Worm (Caenorhabditis elegans) whole organism, mixed stage, embryonic: ENCODE data around the gene dos-3.

Experiments used
- drap-1 ChIP-seq: fragments of 200-800 bp; sonication (Bioruptor generic); optimal IDR thresholded peaks from 3 replicates; lab custom pipeline; 2018; ENCODE audit warnings: mild to moderate bottlenecking, missing genetic modification characterization, missing compliant biosample characterization
- elt-3 ChIP-seq: fragments of 150-350 bp; optimal IDR thresholded peaks from 2 replicates; lab custom pipeline; 2014; ENCODE audit warnings: missing biosample characterization, missing genetic modification characterization
- mls-2 ChIP-seq: sonication (generic microtip); optimal IDR thresholded peaks from 2 replicates; lab custom pipeline; 2016; ENCODE audit warnings: mild to moderate bottlenecking, missing genetic modification characterization, moderate library complexity, missing compliant biosample characterization
- nhr-12 ChIP-seq: fragments of 150-350 bp; optimal IDR thresholded peaks from 2 replicates; lab custom pipeline; 2014; ENCODE audit warnings: missing biosample characterization, missing genetic modification characterization
- nhr-28 ChIP-seq: fragments of 150-350 bp; optimal IDR thresholded peaks from 2 replicates; lab custom pipeline; 2014; ENCODE audit warnings: missing biosample characterization, missing genetic modification characterization
- unc-39 ChIP-seq: fragments of 150-350 bp; optimal IDR thresholded peaks from 2 replicates; lab custom pipeline; 2014; ENCODE audit warnings: missing biosample characterization, missing genetic modification characterization
- unc-62 ChIP-seq: fragments of 150-350 bp; optimal IDR thresholded peaks from 2 replicates; lab custom pipeline; 2014; ENCODE audit warnings: missing biosample characterization, missing genetic modification reagents, missing genetic modification characterization
- ztf-11 ChIP-seq: fragments of 150-350 bp; optimal IDR thresholded peaks from 2 replicates; lab custom pipeline; 2014; ENCODE audit warnings: missing biosample characterization, missing genetic modification characterization

- TF ChIP-seq unc-39 (tag; lab: Kevin White, UChicago) (peak; percentile 50), nhr-12 (tag; lab: Kevin White, UChicago) (no peak), nhr-28 (tag; lab: Kevin White, UChicago) (no peak), unc-62 (peak; percentile 14), mls-2 (tag; lab: Kevin White, UChicago) (peak; percentile 79), elt-3 (tag; lab: Kevin White, UChicago) (peak; percentile 85), ztf-11 (tag; lab: Kevin White, UChicago) (no peak), drap-1 (GFP tag; lab: Kevin White, UChicago) (peak; percentile 76)
Measured at ce11 chrIII:835713-836278, 3.6 kb downstream of the dos-3 start.
